Worm (Caenorhabditis elegans) whole organism, young adult: ENCODE data around the gene nuo-1.
A peak's percentile ranks its signal among the peaks of the same experiment; 100 is the strongest.

Experiments used
- B0019.2 ChIP-seq: fragments of 200-800 bp; sonication (Bioruptor generic); conservative IDR thresholded peaks from 2 replicates; pipeline ENCODE4 v1.3.6; 2022; ENCODE audit warnings: missing genetic modification reagents, missing genetic modification characterization, missing compliant biosample characterization
- C06A6.2 ChIP-seq: fragments of 200-800 bp; sonication (Bioruptor generic); conservative IDR thresholded peaks from 2 replicates; pipeline ENCODE4 v1.3.6; 2022; ENCODE audit warnings: missing genetic modification characterization, missing compliant biosample characterization
- D2030.7 ChIP-seq: fragments of 200-800 bp; sonication (Bioruptor generic); IDR thresholded peaks from 2 replicates; pipeline ENCODE4 v1.3.6; 2022; ENCODE audit warnings: missing genetic modification reagents, missing genetic modification characterization, missing compliant biosample characterization
- F33H1.4 ChIP-seq: fragments of 200-800 bp; sonication (Bioruptor generic); IDR thresholded peaks from 2 replicates; pipeline ENCODE4 v1.3.6; 2022; ENCODE audit warnings: missing genetic modification reagents, missing genetic modification characterization, missing compliant biosample characterization
- F39B2.1 ChIP-seq: fragments of 200-800 bp; sonication (Bioruptor generic); IDR thresholded peaks from 2 replicates; pipeline ENCODE4 v1.3.6; 2022; ENCODE audit warnings: missing genetic modification reagents, missing genetic modification characterization, missing compliant biosample characterization
- F49E8.2 ChIP-seq: sonication (generic microtip); optimal IDR thresholded peaks from 3 replicates; lab custom pipeline; 2017; ENCODE audit warnings: missing genetic modification characterization, mild to moderate bottlenecking, missing compliant biosample characterization, antibody characterized with exemption, moderate library complexity; ENCODE audit not compliant: insufficient read depth
- F55B11.4 ChIP-seq: sonication (generic microtip); optimal IDR thresholded peaks from 2 replicates; lab custom pipeline; 2016; ENCODE audit warnings: missing compliant biosample characterization, missing genetic modification characterization, borderline replicate concordance; ENCODE audit not compliant: insufficient read depth
- F57A8.1 ChIP-seq: fragments of 200-800 bp; sonication (Bioruptor generic); optimal IDR thresholded peaks from 2 replicates; lab custom pipeline; 2018; ENCODE audit warnings: mild to moderate bottlenecking, missing genetic modification characterization, moderate library complexity, missing compliant biosample characterization
- Y53F4B.3 ChIP-seq: fragments of 200-800 bp; sonication (Bioruptor generic); IDR thresholded peaks from 2 replicates; pipeline ENCODE4 v1.3.6; 2022; ENCODE audit warnings: missing genetic modification reagents, missing genetic modification characterization, missing compliant biosample characterization
- Y67H2A.10 ChIP-seq: fragments of 200-800 bp; sonication (Bioruptor generic); conservative IDR thresholded peaks from 2 replicates; pipeline ENCODE4 v1.3.6; 2022; ENCODE audit warnings: missing genetic modification reagents, missing genetic modification characterization, missing compliant biosample characterization
- Y79H2A.3 ChIP-seq: fragments of 200-800 bp; sonication (Bioruptor generic); conservative IDR thresholded peaks from 2 replicates; pipeline ENCODE4 v1.3.6; 2022; ENCODE audit warnings: missing genetic modification reagents, missing genetic modification characterization, missing compliant biosample characterization
- athp-1 ChIP-seq: sonication (generic microtip); optimal IDR thresholded peaks from 2 replicates; lab custom pipeline; 2017; ENCODE audit warnings: mild to moderate bottlenecking, missing genetic modification characterization, missing compliant biosample characterization
- attf-3 ChIP-seq: fragments of 200-800 bp; sonication (Bioruptor generic); conservative IDR thresholded peaks from 2 replicates; pipeline ENCODE4 v1.3.6; 2022; ENCODE audit warnings: missing genetic modification reagents, missing genetic modification characterization, missing compliant biosample characterization
- ccch-3 ChIP-seq: fragments of 200-800 bp; sonication (Bioruptor generic); optimal IDR thresholded peaks from 2 replicates; lab custom pipeline; 2018; ENCODE audit warnings: mild to moderate bottlenecking, missing genetic modification characterization, missing compliant biosample characterization
- cebp-1 ChIP-seq, 2 experiments: fragments of 200-800 bp in 1 of 2; sonication (Bioruptor generic) in 1 of 2; sonication (generic microtip) in 1 of 2; IDR thresholded peaks in 1 of 2; optimal IDR thresholded peaks in 1 of 2; 2 replicates each; pipeline versions ENCODE4 v1.3.6 to Lab custom; 2017 to 2022; ENCODE audit warnings: missing compliant biosample characterization in 2 of 2, missing genetic modification characterization in 2 of 2, mild to moderate bottlenecking in 1 of 2, missing genetic modification reagents in 1 of 2, moderate library complexity in 1 of 2
- ceh-27 ChIP-seq: fragments of 200-800 bp; sonication (Bioruptor generic); optimal IDR thresholded peaks from 2 replicates; lab custom pipeline; 2018; ENCODE audit warnings: mild to moderate bottlenecking, missing genetic modification characterization, moderate library complexity, missing compliant biosample characterization
- ceh-91 ChIP-seq: fragments of 200-800 bp; sonication (Bioruptor generic); IDR thresholded peaks from 2 replicates; pipeline ENCODE4 v1.3.6; 2022; ENCODE audit warnings: missing genetic modification reagents, missing genetic modification characterization, missing compliant biosample characterization
- dox-1 ChIP-seq: fragments of 200-800 bp; sonication (Bioruptor generic); IDR thresholded peaks from 2 replicates; pipeline ENCODE4 v1.3.6; 2022; ENCODE audit warnings: missing genetic modification reagents, missing genetic modification characterization, missing compliant biosample characterization
- dpl-1 ChIP-seq: fragments of 150-350 bp; optimal IDR thresholded peaks from 2 replicates; lab custom pipeline; 2014; ENCODE audit warnings: missing biosample characterization, missing genetic modification reagents, missing genetic modification characterization
- efl-1 ChIP-seq: fragments of 150-350 bp; optimal IDR thresholded peaks from 2 replicates; lab custom pipeline; 2014; ENCODE audit warnings: missing biosample characterization, missing genetic modification reagents, missing genetic modification characterization
- ets-4 ChIP-seq: fragments of 200-800 bp; sonication (Bioruptor generic); optimal IDR thresholded peaks from 2 replicates; lab custom pipeline; 2018; ENCODE audit warnings: mild to moderate bottlenecking, missing genetic modification characterization, missing compliant biosample characterization
- hmg-1.2 ChIP-seq: fragments of 200-800 bp; sonication (Bioruptor generic); IDR thresholded peaks from 2 replicates; pipeline ENCODE4 v1.3.6; 2022; ENCODE audit warnings: missing genetic modification reagents, missing genetic modification characterization, missing compliant biosample characterization
- hsf-1 ChIP-seq: fragments of 200-800 bp; sonication (Bioruptor generic); IDR thresholded peaks from 2 replicates; pipeline ENCODE4 v1.3.6; 2022; ENCODE audit warnings: missing genetic modification reagents, missing genetic modification characterization, missing compliant biosample characterization
- lag-1 ChIP-seq: fragments of 200-800 bp; sonication (Bioruptor generic); IDR thresholded peaks from 2 replicates; pipeline ENCODE4 v1.3.6; 2022; ENCODE audit warnings: missing genetic modification reagents, missing genetic modification characterization, missing compliant biosample characterization
- let-526 ChIP-seq: fragments of 200-800 bp; sonication (Bioruptor generic); IDR thresholded peaks from 2 replicates; pipeline ENCODE4 v1.3.6; 2022; ENCODE audit warnings: missing genetic modification reagents, missing genetic modification characterization, missing compliant biosample characterization
- lin-26 ChIP-seq: fragments of 200-800 bp; sonication (Bioruptor generic); IDR thresholded peaks from 2 replicates; pipeline ENCODE4 v1.3.6; 2022; ENCODE audit warnings: missing genetic modification reagents, missing genetic modification characterization, missing compliant biosample characterization
- lin-35 ChIP-seq, 3 experiments: fragments of 150-350 bp in 2 of 3; sonication (generic microtip) in 1 of 3; optimal IDR thresholded peaks; 2 replicates each; lab custom pipeline; 2014 to 2018; ENCODE audit warnings: missing biosample characterization in 3 of 3, missing genetic modification characterization in 3 of 3, missing genetic modification reagents in 3 of 3
- lin-54 ChIP-seq: fragments of 200-800 bp; sonication (Bioruptor generic); optimal IDR thresholded peaks from 2 replicates; lab custom pipeline; 2018; ENCODE audit warnings: mild to moderate bottlenecking, missing genetic modification characterization, missing compliant biosample characterization
- lsl-1 ChIP-seq: fragments of 200-800 bp; sonication (Bioruptor generic); optimal IDR thresholded peaks from 2 replicates; lab custom pipeline; 2018; ENCODE audit warnings: mild to moderate bottlenecking, missing genetic modification characterization, moderate library complexity, missing compliant biosample characterization
- madf-6 ChIP-seq: fragments of 200-800 bp; sonication (Bioruptor generic); IDR thresholded peaks from 2 replicates; pipeline ENCODE4 v1.3.6; 2022; ENCODE audit warnings: missing genetic modification reagents, missing genetic modification characterization, missing compliant biosample characterization
- madf-8 ChIP-seq: fragments of 200-800 bp; sonication (Bioruptor generic); conservative IDR thresholded peaks from 2 replicates; pipeline ENCODE4 v1.3.6; 2022; ENCODE audit warnings: missing genetic modification reagents, missing genetic modification characterization, missing compliant biosample characterization
- mes-4 ChIP-seq: sonication (generic microtip); optimal IDR thresholded peaks from 2 replicates; lab custom pipeline; 2016; ENCODE audit warnings: missing genotype, missing genetic modification characterization, missing compliant biosample characterization
- nfya-1 ChIP-seq: sonication (generic microtip); optimal IDR thresholded peaks from 2 replicates; lab custom pipeline; 2017; ENCODE audit warnings: antibody characterized with exemption, missing compliant biosample characterization, missing genetic modification characterization, borderline replicate concordance; ENCODE audit not compliant: insufficient read depth
- nfyb-1 ChIP-seq: fragments of 200-800 bp; sonication (Bioruptor generic); IDR thresholded peaks from 2 replicates; pipeline ENCODE4 v1.3.6; 2022; ENCODE audit warnings: missing genetic modification reagents, missing genetic modification characterization, missing compliant biosample characterization
- nhr-120 ChIP-seq: fragments of 200-800 bp; sonication (Bioruptor generic); IDR thresholded peaks from 2 replicates; pipeline ENCODE4 v1.3.6; 2022; ENCODE audit warnings: missing genetic modification characterization, missing compliant biosample characterization
- nhr-179 ChIP-seq: sonication (generic microtip); optimal IDR thresholded peaks from 2 replicates; lab custom pipeline; 2016; ENCODE audit warnings: mild to moderate bottlenecking, missing genetic modification characterization, missing compliant biosample characterization
- rcor-1 ChIP-seq: fragments of 200-800 bp; sonication (Bioruptor generic); IDR thresholded peaks from 2 replicates; pipeline ENCODE4 v1.3.6; 2022; ENCODE audit warnings: missing genetic modification reagents, missing genetic modification characterization, missing compliant biosample characterization
- repo-1 ChIP-seq: sonication (generic microtip); optimal IDR thresholded peaks from 2 replicates; lab custom pipeline; 2017; ENCODE audit warnings: mild to moderate bottlenecking, missing genetic modification characterization, missing compliant biosample characterization
- snpc-3.4 ChIP-seq: sonication (generic microtip); optimal IDR thresholded peaks from 2 replicates; lab custom pipeline; 2017; ENCODE audit warnings: missing genetic modification characterization, mild to moderate bottlenecking, missing compliant biosample characterization, antibody characterized with exemption, moderate library complexity, missing genotype, missing genetic modification reagents
- tbp1 ChIP-seq: fragments of 200-800 bp; sonication (Bioruptor generic); optimal IDR thresholded peaks from 2 replicates; lab custom pipeline; 2018; ENCODE audit warnings: mild to moderate bottlenecking, missing genetic modification characterization, missing compliant biosample characterization
- xnd-1 ChIP-seq: sonication (generic microtip); optimal IDR thresholded peaks from 2 replicates; lab custom pipeline; 2016; ENCODE audit warnings: missing genotype, missing genetic modification reagents, missing genetic modification characterization, missing compliant biosample characterization
- ztf-18 ChIP-seq: sonication (generic microtip); optimal IDR thresholded peaks from 2 replicates; lab custom pipeline; 2016; ENCODE audit warnings: missing genotype, mild to moderate bottlenecking, missing genetic modification characterization, missing compliant biosample characterization
- ztf-22 ChIP-seq: fragments of 200-800 bp; sonication (Bioruptor generic); optimal IDR thresholded peaks from 2 replicates; lab custom pipeline; 2018; ENCODE audit warnings: mild to moderate bottlenecking, missing genetic modification characterization, moderate library complexity, missing compliant biosample characterization
- ztf-26 ChIP-seq: sonication (generic microtip); optimal IDR thresholded peaks from 2 replicates; lab custom pipeline; 2017; ENCODE audit warnings: missing genetic modification characterization, missing compliant biosample characterization

nuo-1 gene

ce11 chrII:11103657-11104056, 6.0 kb downstream of the nuo-1 start, which contains the start of gene C09H10.5:
Gene C09H10.5 (minus strand): TSS chrII:11103757.
- TF ChIP-seq ceh-27 (no peak), ztf-18 (no peak), nfyb-1 (GFP tag; lab: Robert Waterston, UW) (no peak), F57A8.1 (GFP tag; lab: Kevin White, UChicago) (no peak), nhr-120 (GFP tag; lab: Robert Waterston, UW) (no peak), lag-1 (GFP tag; lab: Robert Waterston, UW) (no peak), B0019.2 (no peak), ets-4 (no peak), C06A6.2 (GFP tag; lab: Robert Waterston, UW) (no peak), Y79H2A.3 (no peak), ztf-26 (no peak)

ce11 chrII:11104162-11104561, 6.5 kb downstream of the nuo-1 start, which contains the start of gene C09H10.9:
Gene C09H10.9 (plus strand): TSS chrII:11104462.
- TF ChIP-seq let-526 (GFP tag; lab: Robert Waterston, UW) (no peak), Y53F4B.3 (GFP tag; lab: Robert Waterston, UW) (no peak), athp-1 (tag; lab: Kevin White, UChicago) (no peak), ets-4 (no peak), Y67H2A.10 (no peak), mes-4 (tag; lab: Kevin White, UChicago) (no peak), hmg-1.2 (GFP tag; lab: Robert Waterston, UW) (no peak), ccch-3 (no peak), lin-54 (GFP tag; lab: Kevin White, UChicago) (no peak)

ce11 chrII:11105981-11106711, 8.5 kb downstream of the nuo-1 start, which contains the start of gene nasp-1:
Gene nasp-1 (plus strand): TSS chrII:11106612.
- peak; percentile 38; the same call in 1 of the 2 replicates for TF ChIP-seq dox-1
- TF ChIP-seq dpl-1 (GFP tag; lab: Kevin White, UChicago) = peak; percentile 83
- TF ChIP-seq F33H1.4 (GFP tag; lab: Robert Waterston, UW) = peak; percentile 70
- no peak for TF ChIP-seq repo-1 (tag; lab: Kevin White, UChicago)
- no peak for TF ChIP-seq let-526 (GFP tag; lab: Robert Waterston, UW)
- no peak for TF ChIP-seq attf-3
- no peak for TF ChIP-seq nfya-1 (tag; lab: Kevin White, UChicago)
- TF ChIP-seq F39B2.1 = no peak
- TF ChIP-seq cebp-1 (GFP tag; IDR thresholded peaks at IDR 0.05; lab: Robert Waterston, UW) = no peak
- peak; percentile 19 for TF ChIP-seq cebp-1 (tag; optimal IDR thresholded peaks at IDR 0.05; lab: Kevin White, UChicago)
- peak; percentile 50 for TF ChIP-seq F49E8.2 (tag; lab: Kevin White, UChicago)
- 0 out of 2 replicates have a peak, but pooled peaks have one; percentile 6 for TF ChIP-seq rcor-1 (GFP tag; lab: Robert Waterston, UW)
- peak; percentile 94 for TF ChIP-seq efl-1 (GFP tag; lab: Kevin White, UChicago)
- TF ChIP-seq lsl-1 (GFP tag; lab: Kevin White, UChicago) = peak; percentile 91
- peak; percentile 67 for TF ChIP-seq snpc-3.4 (tag; lab: Kevin White, UChicago)
- TF ChIP-seq lin-26 (GFP tag; lab: Robert Waterston, UW) = peak; percentile 48; the same call in 1 of the 2 replicates
- TF ChIP-seq F55B11.4 (tag; lab: Kevin White, UChicago) = no peak
- TF ChIP-seq madf-8 (GFP tag; lab: Robert Waterston, UW) = peak; percentile 79
- TF ChIP-seq mes-4 (tag; lab: Kevin White, UChicago) = no peak
- peak; percentile 90 for TF ChIP-seq madf-6
- peak; percentile 69; the same call in 1 of the 2 replicates for TF ChIP-seq hsf-1 (GFP tag; lab: Robert Waterston, UW)
- no peak for TF ChIP-seq ztf-22 (GFP tag; lab: Kevin White, UChicago)
- peak in 1 of 3 experiments; percentile 3 for TF ChIP-seq lin-35 (GFP tag; optimal IDR thresholded peaks at IDR 0.05; lab: Kevin White, UChicago)
- TF ChIP-seq nhr-179 (tag; lab: Kevin White, UChicago) = no peak
- TF ChIP-seq tbp1 (GFP tag; lab: Kevin White, UChicago) = peak; percentile 12
- peak; percentile 81 for TF ChIP-seq D2030.7
- peak; percentile 30 for TF ChIP-seq xnd-1 (tag; lab: Kevin White, UChicago)
- peak; percentile 58; the same call in 1 of the 2 replicates for TF ChIP-seq ceh-91 (GFP tag; lab: Robert Waterston, UW)
